Worm (Caenorhabditis elegans): ENCODE results near the gene K02E2.6.

Gene K02E2.6

ce11 chrV:20418768-20419167 lies 38.4 kb downstream of the K02E2.6 start (continued):
- no peak for TF ChIP-seq madf-9 (GFP tag; conservative IDR thresholded peaks at IDR 0.05)
- no peak for TF ChIP-seq F26F4.8 (GFP tag; conservative IDR thresholded peaks at IDR 0.05)
- TF ChIP-seq Y75B8A.6 (GFP tag; IDR thresholded peaks at IDR 0.05), result no peak
- no peak for TF ChIP-seq lin-39 (tag; optimal IDR thresholded peaks at IDR 0.05)
- TF ChIP-seq mdt-29 (GFP tag; IDR thresholded peaks at IDR 0.05), result peak; percentile 54; the same call in 1 of the 2 replicates
- TF ChIP-seq spr-1 (tag; optimal IDR thresholded peaks at IDR 0.05), result no peak
- no peak for TF ChIP-seq ceh-44 (GFP tag; IDR thresholded peaks at IDR 0.05)
- TF ChIP-seq egl-43 (GFP tag; IDR thresholded peaks at IDR 0.05), result no peak
- 0 out of 2 replicates have a peak, but pooled peaks have one; percentile 43 for TF ChIP-seq ceh-20 (GFP tag; IDR thresholded peaks at IDR 0.05)
- no peak for TF ChIP-seq zip-2 (tag; optimal IDR thresholded peaks at IDR 0.05)
- no peak for TF ChIP-seq zip-11 (GFP tag; IDR thresholded peaks at IDR 0.05)
- no peak for TF ChIP-seq daf-12 (tag; optimal IDR thresholded peaks at IDR 0.05)
- no peak for TF ChIP-seq lin-15B (tag; optimal IDR thresholded peaks at IDR 0.05)
- TF ChIP-seq nhr-76 (tag; optimal IDR thresholded peaks at IDR 0.05), result no peak

- TF ChIP-seq egl-43 (GFP tag; IDR thresholded peaks at IDR 0.05) (no peak), unc-130 (GFP tag; optimal IDR thresholded peaks at IDR 0.05) (no peak), daf-12 (tag; optimal IDR thresholded peaks at IDR 0.05) (no peak), fkh-10 (GFP tag; optimal IDR thresholded peaks at IDR 0.05) (no peak), R02D3.7 (tag; optimal IDR thresholded peaks at IDR 0.05) (no peak), daf-16 (GFP tag; optimal IDR thresholded peaks at IDR 0.05) (no peak), daf-16 (tag; optimal IDR thresholded peaks at IDR 0.05) (peak; percentile 16), F26F4.8 (GFP tag; conservative IDR thresholded peaks at IDR 0.05) (no peak), lir-3 (tag; optimal IDR thresholded peaks at IDR 0.05) (no peak), nhr-42 (GFP tag; IDR thresholded peaks at IDR 0.05) (no peak), nhr-25 (tag; optimal IDR thresholded peaks at IDR 0.05; ENCODE audit: borderline replicate concordance, insufficient read depth) (no peak), F49E8.2 (tag; optimal IDR thresholded peaks at IDR 0.05; ENCODE audit: borderline replicate concordance) (no peak), Y105C5A.15 (GFP tag; IDR thresholded peaks at IDR 0.05) (no peak), attf-4 (tag; optimal IDR thresholded peaks at IDR 0.05) (no peak), aly-2 (tag; optimal IDR thresholded peaks at IDR 0.05) (no peak), snpc-4 (tag; optimal IDR thresholded peaks at IDR 0.05) (no peak), snpc-1.2 (GFP tag; IDR thresholded peaks at IDR 0.05) (no peak), vab-7 (GFP tag; IDR thresholded peaks at IDR 0.05) (no peak), lin-29 (GFP tag; IDR thresholded peaks at IDR 0.05) (no peak), jun-1 (tag; optimal IDR thresholded peaks at IDR 0.05) (no peak), nhr-76 (tag; optimal IDR thresholded peaks at IDR 0.05) (no peak), hif-1 (tag; optimal IDR thresholded peaks at IDR 0.05) (peak in 1 of 2 experiments; percentile 17), mdl-1 (tag; optimal IDR thresholded peaks at IDR 0.05) (peak in 1 of 2 experiments; percentile 11), mxl-2 (GFP tag; conservative IDR thresholded peaks at IDR 0.05) (no peak), hlh-30 (tag; optimal IDR thresholded peaks at IDR 0.05; ENCODE audit: insufficient read depth) (peak; percentile 94), dmd-9 (GFP tag; IDR thresholded peaks at IDR 0.05) (no peak), zip-11 (GFP tag; IDR thresholded peaks at IDR 0.05) (no peak), dmd-8 (GFP tag; IDR thresholded peaks at IDR 0.05) (no peak)
These were observed 39.3 kb downstream of the K02E2.6 start for ce11 chrV:20419643-20420042.

- TF ChIP-seq dmd-8 (GFP tag; IDR thresholded peaks at IDR 0.05) (no peak), lin-29 (GFP tag; IDR thresholded peaks at IDR 0.05) (no peak), ZK546.5 (tag; optimal IDR thresholded peaks at IDR 0.05) (no peak), nhr-28 (tag; optimal IDR thresholded peaks at IDR 0.05) (no peak), nhr-25 (tag; optimal IDR thresholded peaks at IDR 0.05; ENCODE audit: borderline replicate concordance, insufficient read depth) (peak; percentile 89)
These were observed 42.4 kb downstream of the K02E2.6 start for ce11 chrV:20422738-20423137.
